Worm (Caenorhabditis elegans): ENCODE data around the gene gpa-17.

DNA sequence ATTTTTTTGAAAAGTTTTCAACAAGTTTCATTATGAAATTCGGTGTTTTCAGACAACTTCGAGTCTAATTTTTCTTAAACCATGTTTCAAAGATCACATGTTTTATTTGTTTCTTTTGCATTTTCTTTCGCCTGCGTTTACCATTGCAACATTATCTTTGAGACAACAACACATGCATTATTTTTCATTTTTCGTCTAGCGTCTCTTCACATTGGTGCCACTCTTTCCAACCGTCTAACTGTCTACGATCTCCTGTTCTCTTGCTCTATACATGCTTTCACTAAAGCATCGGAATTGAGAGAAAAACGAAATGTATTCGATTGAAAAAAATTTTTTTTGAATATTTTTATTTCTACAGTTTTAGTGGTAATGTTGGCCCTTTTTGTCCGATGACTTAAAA lies 7.8 kb upstream of the gpa-17 start:
- TF ChIP-seq fos-1 (tag; optimal IDR thresholded peaks at IDR 0.05) = no peak
- TF ChIP-seq nhr-41 (GFP tag; IDR thresholded peaks at IDR 0.05) = no peak
- no peak for TF ChIP-seq aha-1 (tag)
- TF ChIP-seq mdl-1 (tag; optimal IDR thresholded peaks at IDR 0.05) = peak in 1 of 2 experiments; percentile 63
- peak in 1 of 2 experiments; percentile 82 for TF ChIP-seq lsy-2 (tag; optimal IDR thresholded peaks at IDR 0.05)
- no peak for TF ChIP-seq nhr-76 (tag; optimal IDR thresholded peaks at IDR 0.05)
